Fruit fly (Drosophila melanogaster) whole organism, adult: ENCODE measurements around the gene CG5612.

ENCODE experiments used
- CG11617 ChIP-seq: fragments of 200-800 bp; sonication (Bioruptor generic); optimal IDR thresholded peaks from 2 replicates; lab custom pipeline; 2017; ENCODE audit warnings: mild to moderate bottlenecking, missing biosample characterization, missing genetic modification reagents, missing genetic modification characterization
- CG12768 ChIP-seq: fragments of 200-800 bp; sonication (Bioruptor generic); optimal IDR thresholded peaks from 2 replicates; lab custom pipeline; 2017; ENCODE audit warnings: missing biosample characterization, missing genetic modification characterization, mild to moderate bottlenecking, moderate library complexity, missing genetic modification reagents
- CG14711 ChIP-seq: fragments of 200-800 bp; sonication (Bioruptor generic); optimal IDR thresholded peaks from 2 replicates; lab custom pipeline; 2018; ENCODE audit warnings: missing biosample characterization, mild to moderate bottlenecking, missing genetic modification characterization, moderate library complexity
- CG1620 ChIP-seq: fragments of 200-800 bp; sonication (Bioruptor generic); optimal IDR thresholded peaks from 2 replicates; lab custom pipeline; 2016; ENCODE audit warnings: missing biosample characterization, missing genetic modification characterization
- CG33017 ChIP-seq: fragments of 200-800 bp; sonication (Bioruptor generic); optimal IDR thresholded peaks from 2 replicates; lab custom pipeline; 2018; ENCODE audit warnings: missing biosample characterization, mild to moderate bottlenecking, missing genetic modification characterization, moderate library complexity
- CG5204 ChIP-seq: fragments of 200-800 bp; sonication (Bioruptor generic); optimal IDR thresholded peaks from 2 replicates; lab custom pipeline; 2016; ENCODE audit warnings: missing biosample characterization, missing genetic modification characterization
- CG7045 ChIP-seq: fragments of 200-800 bp; sonication (Bioruptor generic); optimal IDR thresholded peaks from 2 replicates; lab custom pipeline; 2017; ENCODE audit warnings: missing biosample characterization, mild to moderate bottlenecking, missing genetic modification characterization
- CG7101 ChIP-seq: fragments of 200-800 bp; sonication (Bioruptor generic); optimal IDR thresholded peaks from 2 replicates; lab custom pipeline; 2018; ENCODE audit warnings: missing biosample characterization, mild to moderate bottlenecking, missing genetic modification characterization, moderate library complexity
- Clk ChIP-seq: fragments of 200-800 bp; sonication (Bioruptor generic); optimal IDR thresholded peaks from 2 replicates; lab custom pipeline; 2017; ENCODE audit warnings: missing biosample characterization, missing genetic modification characterization
- Crg-1 ChIP-seq: fragments of 200-800 bp; sonication (Bioruptor generic); optimal IDR thresholded peaks from 2 replicates; lab custom pipeline; 2016; ENCODE audit warnings: missing biosample characterization, missing genetic modification characterization
- Hr96 ChIP-seq: fragments of 200-800 bp; sonication (Bioruptor generic); optimal IDR thresholded peaks from 2 replicates; lab custom pipeline; 2016; ENCODE audit warnings: missing biosample characterization, missing genetic modification characterization
- Mnt ChIP-seq: fragments of 200-800 bp; sonication (Bioruptor generic); optimal IDR thresholded peaks from 2 replicates; lab custom pipeline; 2016; ENCODE audit warnings: missing biosample characterization, mild to moderate bottlenecking, missing genetic modification characterization
- bab1 ChIP-seq: fragments of 200-800 bp; sonication (Bioruptor generic); optimal IDR thresholded peaks from 3 replicates; lab custom pipeline; 2019; ENCODE audit warnings: missing biosample characterization, mild to moderate bottlenecking, missing genetic modification characterization, moderate library complexity
- cic ChIP-seq: fragments of 200-800 bp; sonication (Bioruptor generic); optimal IDR thresholded peaks from 2 replicates; lab custom pipeline; 2017; ENCODE audit warnings: missing biosample characterization, mild to moderate bottlenecking, missing genetic modification characterization, moderate library complexity
- cnc ChIP-seq, 2 experiments: fragments of >200 bp; optimal IDR thresholded peaks; 2 replicates each; lab custom pipeline; 2017
- kay ChIP-seq: fragments of 200-800 bp; sonication (Bioruptor generic); peaks from one replicate; lab custom pipeline; 2016; ENCODE audit warnings: missing biosample characterization, missing genetic modification characterization, borderline replicate concordance
- ovo ChIP-seq: fragments of 200-800 bp; sonication (Bioruptor generic); optimal IDR thresholded peaks from 2 replicates; lab custom pipeline; 2016; ENCODE audit warnings: missing biosample characterization, missing genetic modification characterization
- pad ChIP-seq: fragments of 200-800 bp; sonication (Bioruptor generic); optimal IDR thresholded peaks from 3 replicates; lab custom pipeline; 2017; ENCODE audit warnings: missing biosample characterization, missing genetic modification characterization, mild to moderate bottlenecking, moderate library complexity, missing genetic modification reagents
- tj ChIP-seq: fragments of 200-800 bp; sonication (Bioruptor generic); optimal IDR thresholded peaks from 3 replicates; lab custom pipeline; 2017; ENCODE audit warnings: missing biosample characterization, mild to moderate bottlenecking, missing genetic modification characterization, moderate library complexity
- toe ChIP-seq: fragments of 200-800 bp; sonication (Bioruptor generic); optimal IDR thresholded peaks from 2 replicates; lab custom pipeline; 2016; ENCODE audit warnings: missing biosample characterization, missing genetic modification characterization

The CG5612 gene

DNA sequence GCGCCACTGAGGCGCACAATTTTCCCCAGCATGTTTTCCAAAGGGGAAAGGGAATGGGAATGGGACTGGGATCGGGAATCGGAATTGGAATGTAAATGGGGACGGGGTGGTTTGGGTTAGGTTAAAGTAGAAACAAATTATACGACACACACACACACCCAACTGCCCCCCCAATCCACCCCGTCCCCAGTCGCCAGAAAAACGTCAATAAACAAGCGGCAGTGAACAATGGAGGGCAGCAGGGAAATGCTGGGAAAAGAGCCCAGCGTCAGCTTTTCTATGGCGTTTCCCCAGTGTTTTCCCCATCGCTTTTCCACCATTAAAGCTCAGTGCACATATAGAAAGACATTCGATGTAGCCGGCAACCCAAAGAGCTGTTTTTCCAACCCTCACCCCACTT lies 15.2 kb downstream of the CG5612 start:
- TF ChIP-seq Clk (GFP tag; lab: Kevin White, UChicago): no peak
- TF ChIP-seq CG14711 (tag; lab: Kevin White, UChicago): no peak
- TF ChIP-seq Mnt (GFP tag; lab: Kevin White, UChicago): no peak
- TF ChIP-seq CG11617: no peak
- TF ChIP-seq cic (GFP tag; lab: Kevin White, UChicago): no peak
- no peak for TF ChIP-seq CG12768 (GFP tag; lab: Kevin White, UChicago)
- TF ChIP-seq tj: no peak
- TF ChIP-seq bab1 (GFP tag; lab: Kevin White, UChicago): no peak
- no peak for TF ChIP-seq cnc (optimal IDR thresholded peaks at IDR 0.05; lab: Kevin White, UChicago)
- no peak for TF ChIP-seq ovo (GFP tag; lab: Kevin White, UChicago)
- no peak for TF ChIP-seq Crg-1 (GFP tag; lab: Kevin White, UChicago)
- no peak for TF ChIP-seq toe (GFP tag; lab: Kevin White, UChicago)
- no peak for TF ChIP-seq CG1620 (GFP tag; lab: Kevin White, UChicago)
- no peak for TF ChIP-seq Hr96 (GFP tag; lab: Kevin White, UChicago)
- TF ChIP-seq kay (GFP tag; lab: Kevin White, UChicago): no peak
- TF ChIP-seq pad (GFP tag; lab: Kevin White, UChicago): no peak

DNA sequence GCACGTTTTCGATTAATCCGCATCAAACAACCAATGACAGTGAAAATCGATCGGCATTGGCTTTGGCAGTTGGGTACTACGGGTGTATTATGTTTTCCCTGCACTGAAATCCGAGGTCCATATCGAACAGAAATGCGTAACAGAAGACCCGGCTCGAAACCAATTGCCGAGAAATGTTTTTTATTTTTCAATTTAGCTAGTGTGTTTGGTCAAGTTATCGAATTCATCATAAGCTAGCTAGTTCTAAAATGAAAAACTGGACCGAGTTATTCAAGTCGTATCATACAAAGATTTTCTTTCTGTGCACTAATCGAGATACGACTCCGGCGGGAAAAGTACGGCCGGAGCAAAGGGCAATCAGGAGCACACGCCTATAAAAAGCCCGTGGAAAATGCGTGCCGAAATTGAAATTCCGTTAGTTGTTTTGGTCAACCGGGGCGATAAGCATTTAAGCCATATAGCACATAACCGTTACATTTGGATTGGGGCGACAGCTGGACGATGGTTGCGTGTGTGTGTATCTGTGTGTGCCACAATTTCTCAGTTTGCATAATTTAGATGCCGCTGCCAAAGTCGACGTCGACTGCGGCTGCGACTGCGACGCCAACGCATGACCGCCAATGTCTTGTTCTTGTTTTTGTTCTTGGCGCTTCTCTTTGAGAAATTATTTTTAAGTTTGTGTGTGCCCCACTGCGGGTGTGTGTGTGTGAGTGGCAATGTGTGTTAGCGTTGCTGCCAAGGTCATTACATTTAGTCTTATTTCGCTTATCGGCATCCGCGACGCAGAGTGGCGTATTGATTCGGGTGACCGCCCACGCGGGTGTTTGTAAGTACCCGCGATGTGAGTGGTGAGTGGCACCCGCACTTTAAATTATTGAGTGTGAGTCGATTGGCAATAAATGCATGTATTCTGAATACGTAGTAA lies 16.4 kb downstream of the CG5612 start:
- TF ChIP-seq Clk (GFP tag; lab: Kevin White, UChicago) (no peak), CG14711 (tag; lab: Kevin White, UChicago) (no peak), Mnt (GFP tag; lab: Kevin White, UChicago) (no peak), CG7101 (tag; lab: Kevin White, UChicago) (no peak), tj (no peak), CG11617 (no peak), bab1 (GFP tag; lab: Kevin White, UChicago) (no peak), Crg-1 (GFP tag; lab: Kevin White, UChicago) (no peak), CG12768 (GFP tag; lab: Kevin White, UChicago) (no peak), CG33017 (no peak), Hr96 (GFP tag; lab: Kevin White, UChicago) (no peak), kay (GFP tag; lab: Kevin White, UChicago) (no peak), toe (GFP tag; lab: Kevin White, UChicago) (no peak)

DNA sequence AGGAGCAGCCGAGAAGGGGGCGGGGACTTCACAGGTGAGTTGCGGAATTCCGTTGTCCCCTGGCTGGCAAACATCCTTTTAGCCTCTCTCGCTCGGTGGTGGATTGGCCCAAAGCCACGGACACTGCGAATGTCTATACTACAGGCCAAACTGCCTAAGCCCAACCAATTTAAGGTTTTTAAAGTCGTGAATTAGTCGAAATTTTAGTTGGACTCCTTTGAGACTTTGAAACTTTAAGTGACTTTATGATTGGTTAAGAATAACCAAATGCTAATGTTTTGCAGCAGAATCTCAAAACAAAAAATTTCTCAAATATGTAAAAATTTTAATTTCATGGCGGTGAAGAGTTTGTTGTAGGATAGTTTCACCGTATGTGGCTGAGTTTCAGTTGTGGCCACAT lies 17.3 kb downstream of the CG5612 start:
- peak; percentile 11 for TF ChIP-seq CG5204
- TF ChIP-seq Clk (GFP tag; lab: Kevin White, UChicago): no peak

DNA sequence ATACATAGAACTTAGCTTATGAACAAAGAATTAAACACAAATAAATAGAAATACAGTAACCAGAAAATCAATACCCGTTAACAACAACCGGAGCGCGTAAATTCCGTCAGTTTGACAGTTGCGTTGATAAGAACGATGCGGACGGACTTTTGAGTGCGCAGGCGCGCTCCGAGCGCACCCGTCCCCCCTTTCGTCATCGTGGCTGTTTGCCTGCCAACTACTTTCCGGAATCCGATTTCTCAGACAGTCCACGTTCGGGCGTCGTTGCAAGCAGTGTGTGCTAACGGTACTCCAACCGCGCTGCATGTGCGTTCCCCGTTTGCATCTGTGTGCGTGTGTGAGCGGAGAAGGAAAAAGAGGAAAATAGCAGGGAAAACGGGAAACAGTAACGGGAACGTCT lies 17.8 kb downstream of the CG5612 start:
- TF ChIP-seq Crg-1 (GFP tag; lab: Kevin White, UChicago) (no peak), Hr96 (GFP tag; lab: Kevin White, UChicago) (no peak), kay (GFP tag; lab: Kevin White, UChicago) (no peak), Mnt (GFP tag; lab: Kevin White, UChicago) (peak; percentile 72), toe (GFP tag; lab: Kevin White, UChicago) (no peak), pad (GFP tag; lab: Kevin White, UChicago) (no peak)

DNA sequence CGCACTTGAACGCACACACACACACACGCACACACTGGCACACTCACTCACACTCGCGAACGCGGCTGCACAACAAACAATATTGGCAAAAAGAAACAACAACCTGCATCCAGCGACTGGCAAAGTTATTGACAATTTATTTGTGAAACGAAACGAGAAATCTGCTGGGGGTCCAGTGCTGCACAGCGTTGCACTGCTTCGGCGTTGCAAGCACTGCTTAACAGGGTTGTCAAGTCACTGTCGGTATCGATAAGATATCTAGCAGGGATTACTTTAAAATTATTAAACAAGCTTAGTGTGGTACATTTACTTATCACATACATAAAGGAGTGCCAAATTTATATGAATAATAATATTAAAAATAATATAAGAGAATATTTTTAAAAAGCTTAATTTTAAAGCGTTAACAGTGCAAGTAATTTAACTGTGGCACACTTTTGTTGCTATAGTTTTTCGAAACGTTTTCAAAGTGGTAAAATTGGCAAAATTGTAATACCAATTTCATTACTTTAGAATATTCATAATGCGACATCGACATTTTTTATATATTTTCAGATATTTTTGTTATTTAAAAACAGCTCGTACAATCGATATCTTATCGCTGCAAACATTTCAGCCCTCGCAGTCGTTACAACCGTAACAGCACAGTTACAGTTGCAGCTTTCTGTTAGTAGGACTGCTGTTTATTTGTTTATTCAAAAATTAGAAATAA lies 18.4 kb downstream of the CG5612 start, which contains the start of the genes dsd and Tusp:
Gene dsd (minus strand): TSS at position 179 of the 712 bp plus-strand sequence.
Gene Tusp (plus strand): TSS at position 662 of the 712 bp plus-strand sequence.
- TF ChIP-seq CG12768 (GFP tag; lab: Kevin White, UChicago) (peak; percentile 82), CG7045 (GFP tag; lab: Kevin White, UChicago) (peak; percentile 81), CG7101 (tag; lab: Kevin White, UChicago) (peak; percentile 81), CG5204 (peak; percentile 70), kay (GFP tag; lab: Kevin White, UChicago) (peak; percentile 86), Crg-1 (GFP tag; lab: Kevin White, UChicago) (peak; percentile 89), tj (peak; percentile 38), CG1620 (GFP tag; lab: Kevin White, UChicago) (peak; percentile 87), cic (GFP tag; lab: Kevin White, UChicago) (no peak), ovo (GFP tag; lab: Kevin White, UChicago) (peak; percentile 74), pad (GFP tag; lab: Kevin White, UChicago) (peak; percentile 79), CG11617 (peak; percentile 74), CG33017 (peak; percentile 66), Hr96 (GFP tag; lab: Kevin White, UChicago) (peak; percentile 75), cnc (optimal IDR thresholded peaks at IDR 0.05; lab: Kevin White, UChicago) (no peak), Mnt (GFP tag; lab: Kevin White, UChicago) (peak; percentile 79), bab1 (GFP tag; lab: Kevin White, UChicago) (peak; percentile 63), Clk (GFP tag; lab: Kevin White, UChicago) (peak; percentile 47), CG14711 (tag; lab: Kevin White, UChicago) (peak; percentile 92), toe (GFP tag; lab: Kevin White, UChicago) (peak; percentile 85)
